Fruit fly (Drosophila melanogaster): ENCODE measurements around the gene CG31659.

dm6 chr2L:1365037-1365436, 5.4 kb upstream of the CG31659 start:
- TF ChIP-seq psq (optimal IDR thresholded peaks at IDR 0.05) (no peak), Myc (optimal IDR thresholded peaks at IDR 0.05) (no peak)
